Fruit fly (Drosophila melanogaster): ENCODE results near the gene Naa30B.

- TF ChIP-seq CTCF (optimal IDR thresholded peaks at IDR 0.05): no peak
- no peak for TF ChIP-seq CG8478 (optimal IDR thresholded peaks at IDR 0.05)
These were observed 47.4 kb downstream of the Naa30B start for dm6 chr3L:1424488-1424887.

Data from S2 (cell line).